Fruit fly (Drosophila melanogaster): ENCODE measurements around the gene Hsp68.
A peak's percentile ranks its signal among the peaks of the same experiment; 100 is the strongest.

Hsp68 gene

DNA sequence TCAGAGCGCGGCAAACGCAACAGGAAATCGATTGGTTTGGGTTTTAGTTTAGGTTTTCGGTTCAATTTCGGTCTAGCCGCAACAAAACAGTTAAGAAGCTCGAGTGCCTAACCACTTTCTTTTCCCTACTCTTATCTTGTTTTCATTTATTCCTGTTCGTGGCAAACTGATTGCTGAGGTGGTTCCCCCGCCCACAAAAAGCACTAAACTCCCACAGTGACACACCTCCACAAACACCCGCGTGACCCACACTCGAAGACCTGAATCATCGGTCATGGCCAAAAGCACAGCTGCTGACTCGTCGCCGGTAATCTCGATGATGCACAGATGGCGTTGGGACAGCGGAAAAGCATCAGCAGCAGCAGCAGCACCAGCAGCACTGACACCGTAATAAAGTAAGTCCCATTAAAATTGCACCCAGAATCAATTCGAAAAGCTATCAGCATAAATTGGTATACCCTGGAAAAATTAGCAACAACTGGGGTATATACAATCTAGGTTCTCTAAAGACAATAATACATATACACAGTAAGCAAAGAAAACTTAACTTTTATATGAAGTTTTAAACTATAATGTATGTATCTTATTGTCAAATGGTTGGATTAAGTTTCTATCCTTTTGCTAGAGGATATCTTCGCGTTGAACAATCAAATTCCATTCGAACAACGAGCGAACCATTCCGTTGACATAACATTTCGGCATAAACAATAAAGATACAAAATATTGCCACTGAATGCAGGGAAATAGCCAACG lies 31.2 kb downstream of the Hsp68 start (continued):
- peak; percentile 66 for TF ChIP-seq CG11504 (tag; optimal IDR thresholded peaks at IDR 0.05)
- peak; percentile 46 for TF ChIP-seq Ptx1 (GFP tag; IDR thresholded peaks at IDR 0.05)
- TF ChIP-seq sima (GFP tag; optimal IDR thresholded peaks at IDR 0.05): no peak
- no peak for TF ChIP-seq CG6683 (GFP tag; optimal IDR thresholded peaks at IDR 0.05)
- peak; percentile 10 for TF ChIP-seq CG10654 (GFP tag; optimal IDR thresholded peaks at IDR 0.05)
- TF ChIP-seq kay (GFP tag; optimal IDR thresholded peaks at IDR 0.05): no peak
- TF ChIP-seq sc (optimal IDR thresholded peaks at IDR 0.05): no peak
- no peak for TF ChIP-seq sc (GFP tag; optimal IDR thresholded peaks at IDR 0.05)
- no peak for TF ChIP-seq CG43689 (GFP tag; IDR thresholded peaks at IDR 0.05)
- TF ChIP-seq fd96Cb (tag; optimal IDR thresholded peaks at IDR 0.05): peak; percentile 39
- no peak for TF ChIP-seq CG13296 (GFP tag; optimal IDR thresholded peaks at IDR 0.05)
- TF ChIP-seq CG16779 (GFP tag; IDR thresholded peaks at IDR 0.05): no peak
- TF ChIP-seq lilli (GFP tag; optimal IDR thresholded peaks at IDR 0.05): peak; percentile 42
- no peak for TF ChIP-seq HmgZ (tag; optimal IDR thresholded peaks at IDR 0.05)
- peak; percentile 7 for TF ChIP-seq ATbp (GFP tag; optimal IDR thresholded peaks at IDR 0.05)
- no peak for TF ChIP-seq CrebB (tag; optimal IDR thresholded peaks at IDR 0.05)
- peak; percentile 13 for TF ChIP-seq CG17829 (tag; optimal IDR thresholded peaks at IDR 0.05)
- peak; percentile 6 for TF ChIP-seq tx (GFP tag; optimal IDR thresholded peaks at IDR 0.05)
- no peak for TF ChIP-seq sim (GFP tag; IDR thresholded peaks at IDR 0.05)
- no peak for TF ChIP-seq CG15011 (GFP tag; optimal IDR thresholded peaks at IDR 0.05)
- no peak for TF ChIP-seq Atf-2 (GFP tag; optimal IDR thresholded peaks at IDR 0.05)
- TF ChIP-seq CG2202 (tag; optimal IDR thresholded peaks at IDR 0.05): no peak
- no peak; the same call in 1 of the 2 replicates for TF ChIP-seq CG32532 (GFP tag; IDR thresholded peaks at IDR 0.05)
- 0 out of 3 replicates have a peak, but pooled peaks have one; percentile 22 for TF ChIP-seq mld (GFP tag; IDR thresholded peaks at IDR 0.05; ENCODE audit: partially characterized antibody)
- TF ChIP-seq Nf-YC (tag; optimal IDR thresholded peaks at IDR 0.05): no peak
- no peak for TF ChIP-seq CG5245 (GFP tag; optimal IDR thresholded peaks at IDR 0.05)
- TF ChIP-seq dati (GFP tag; IDR thresholded peaks at IDR 0.05): no peak
- peak; percentile 21; the same call in 1 of the 2 replicates for TF ChIP-seq ttk (GFP tag; IDR thresholded peaks at IDR 0.05)
- peak; percentile 34 for TF ChIP-seq Atf3 (GFP tag; optimal IDR thresholded peaks at IDR 0.05)
- TF ChIP-seq gsb-n (tag; optimal IDR thresholded peaks at IDR 0.05): no peak
- peak; percentile 37; the same call in 1 of the 3 replicates for TF ChIP-seq CG11695 (GFP tag; IDR thresholded peaks at IDR 0.05)

DNA sequence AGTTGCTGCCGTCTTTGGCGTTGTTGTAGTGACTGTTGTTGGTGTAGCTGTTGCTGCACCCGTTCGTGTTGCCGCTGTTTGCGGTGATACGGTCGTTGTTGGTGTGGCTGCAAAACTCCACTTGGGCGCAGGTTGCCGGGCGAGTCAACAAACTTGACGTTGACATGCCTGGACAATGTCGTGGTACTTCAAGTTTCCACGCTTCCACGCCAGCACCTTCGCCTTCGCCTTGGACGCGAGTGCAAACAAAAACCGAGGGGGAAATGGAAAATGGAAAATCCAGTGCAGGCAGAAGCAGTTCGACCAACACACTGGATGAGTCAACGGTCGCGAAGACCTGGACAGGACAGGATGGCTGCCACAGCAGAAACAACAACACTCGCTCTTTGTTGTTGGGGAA lies 32.4 kb downstream of the Hsp68 start:
- TF ChIP-seq BEAF-32 (GFP tag; optimal IDR thresholded peaks at IDR 0.05) (no peak), p53 (GFP tag; optimal IDR thresholded peaks at IDR 0.05) (no peak), zfh1 (GFP tag; IDR thresholded peaks at IDR 0.05) (0 out of 3 replicates have a peak, but pooled peaks have one; percentile 27), Abd-B (GFP tag; optimal IDR thresholded peaks at IDR 0.05) (no peak), CG8478 (optimal IDR thresholded peaks at IDR 0.05) (peak; percentile 73), CG4360 (GFP tag; IDR thresholded peaks at IDR 0.05) (peak; percentile 46; the same call in 1 of the 2 replicates)

DNA sequence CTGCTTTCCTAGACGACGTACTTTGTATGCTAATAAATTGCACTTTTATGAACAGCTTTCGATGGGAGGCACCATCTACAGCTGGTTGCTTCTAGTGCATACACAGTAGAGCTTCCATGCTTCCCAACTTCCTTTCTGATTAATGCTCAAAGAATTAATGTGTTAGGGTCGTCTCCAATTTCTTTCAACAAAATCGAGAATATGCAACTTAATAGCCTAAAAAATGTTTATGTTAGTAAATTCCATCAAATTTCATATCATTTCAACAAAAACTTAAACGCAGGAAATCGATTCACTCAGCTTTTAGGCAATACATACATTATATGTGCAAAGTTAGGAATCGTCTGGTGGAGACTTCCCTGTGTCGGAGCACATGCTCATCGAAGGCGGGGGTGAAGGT lies 33.0 kb downstream of the Hsp68 start:
- TF ChIP-seq nom (GFP tag; optimal IDR thresholded peaks at IDR 0.05) (peak; percentile 16), trh (GFP tag; optimal IDR thresholded peaks at IDR 0.05) (no peak)

Measured in whole organism, embryonic.